Worm (Caenorhabditis elegans) whole organism, mixed stage, embryonic: ENCODE results near the gene oac-41.

Experiments
- ceh-43 ChIP-seq: fragments of 200-800 bp; sonication (Bioruptor generic); optimal IDR thresholded peaks from 2 replicates; lab custom pipeline; 2018; ENCODE audit warnings: mild to moderate bottlenecking, missing genetic modification characterization, moderate library complexity, missing compliant biosample characterization
- nhr-12 ChIP-seq: fragments of 150-350 bp; optimal IDR thresholded peaks from 2 replicates; lab custom pipeline; 2014; ENCODE audit warnings: missing biosample characterization, missing genetic modification characterization
- nhr-76 ChIP-seq: sonication (generic microtip); optimal IDR thresholded peaks from 2 replicates; lab custom pipeline; 2017; ENCODE audit warnings: missing biosample characterization, missing genetic modification characterization
- unc-62 ChIP-seq: fragments of 150-350 bp; optimal IDR thresholded peaks from 2 replicates; lab custom pipeline; 2014; ENCODE audit warnings: missing biosample characterization, missing genetic modification reagents, missing genetic modification characterization

ce11 chrV:9013765-9014164 is 8.2 kb downstream of the oac-41 start, which contains the start of gene srh-201:
- TF ChIP-seq nhr-12 (tag; lab: Kevin White, UChicago): no peak
- TF ChIP-seq nhr-76 (tag; lab: Kevin White, UChicago): no peak
- TF ChIP-seq ceh-43 (GFP tag; lab: Kevin White, UChicago): no peak
- no peak for TF ChIP-seq unc-62 (GFP tag; lab: Kevin White, UChicago)
